Fruit fly (Drosophila melanogaster) whole organism, wandering third instar larva: ENCODE measurements around the gene sra.

Experiments used
- Abd-B ChIP-seq: fragments of >200 bp; optimal IDR thresholded peaks from 2 replicates; lab custom pipeline; 2017; ENCODE audit warnings: missing biosample characterization, missing genetic modification characterization
- Myc ChIP-seq: fragments of >200 bp; optimal IDR thresholded peaks from 2 replicates; lab custom pipeline; 2017
- N ChIP-seq: fragments of >200 bp; optimal IDR thresholded peaks from 2 replicates; lab custom pipeline; 2018; ENCODE audit warnings: missing biosample characterization, missing external identifiers, missing genetic modification characterization
- br ChIP-seq: fragments of 200-800 bp; sonication (Bioruptor generic); optimal IDR thresholded peaks from 2 replicates; lab custom pipeline; 2016; ENCODE audit warnings: missing biosample characterization, missing genetic modification characterization
- lola ChIP-seq: fragments of >200 bp; optimal IDR thresholded peaks from 2 replicates; lab custom pipeline; 2017; ENCODE audit warnings: missing biosample characterization, missing genetic modification characterization
- psq ChIP-seq: fragments of 200-800 bp; sonication (Bioruptor generic); optimal IDR thresholded peaks from 3 replicates; lab custom pipeline; 2017; ENCODE audit warnings: missing biosample characterization, mild to moderate bottlenecking, missing genetic modification characterization, moderate library complexity

DNA sequence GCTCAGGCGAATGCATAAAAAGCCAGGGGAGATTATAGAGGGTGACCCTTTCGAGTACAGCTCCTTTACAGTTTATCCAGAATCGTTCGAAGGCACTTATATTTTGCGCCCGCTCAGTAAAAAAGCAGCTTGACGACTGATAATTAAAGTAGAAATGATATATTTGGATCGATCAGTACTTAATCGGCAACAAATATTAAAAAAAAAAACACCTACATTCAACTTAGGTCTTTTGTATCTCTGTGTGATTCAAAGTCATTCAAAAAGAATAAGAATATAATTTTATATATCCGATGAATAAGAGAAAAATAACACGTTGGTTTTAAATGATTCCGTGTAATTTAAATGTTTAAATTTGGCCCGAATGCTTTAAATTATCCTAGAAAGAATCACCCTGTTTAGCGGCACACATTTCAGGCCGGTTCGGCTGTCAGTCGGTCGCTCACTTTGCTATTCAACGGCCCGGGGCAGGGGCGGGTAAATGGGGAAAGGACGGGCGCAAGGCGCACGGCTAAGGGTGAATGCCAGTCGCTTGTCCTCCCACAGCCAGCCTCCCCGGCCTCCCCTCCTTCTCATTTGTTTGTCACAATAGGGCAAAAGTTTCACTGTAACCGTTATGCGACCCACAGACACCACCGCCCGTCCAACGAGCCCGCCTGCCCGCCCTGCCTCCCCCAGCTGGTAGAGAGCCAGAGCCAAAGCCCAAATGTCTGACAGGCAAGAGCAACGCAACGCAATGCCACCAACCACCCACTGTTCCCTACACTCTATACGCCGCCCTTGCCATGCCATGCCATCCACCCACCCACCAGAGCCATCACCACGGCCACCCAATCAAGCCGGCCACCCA, 26.3 kb downstream of the sra start:
- TF ChIP-seq Abd-B (GFP tag; lab: Kevin White, UChicago) (no peak), lola (no peak), br (GFP tag; lab: Kevin White, UChicago) (peak; percentile 31), Myc (lab: Kevin White, UChicago) (no peak), psq (GFP tag; lab: Kevin White, UChicago) (no peak), N (GFP tag; lab: Kevin White, UChicago) (no peak)
